Worm (Caenorhabditis elegans) whole organism, L2 larva: ENCODE measurements around the gene C35A5.4.
A peak's percentile ranks its signal among the peaks of the same experiment; 100 is the strongest.

Experiments used
- aly-2 ChIP-seq: fragments of 150-350 bp; optimal IDR thresholded peaks from 2 replicates; lab custom pipeline; 2014; ENCODE audit warnings: missing biosample characterization, missing genetic modification characterization
- ceh-82 ChIP-seq: fragments of 150-350 bp; optimal IDR thresholded peaks from 2 replicates; lab custom pipeline; 2014; ENCODE audit warnings: missing biosample characterization, missing genetic modification characterization
- dmd-4 ChIP-seq: sonication (generic microtip); optimal IDR thresholded peaks from 2 replicates; lab custom pipeline; 2017; ENCODE audit warnings: missing biosample characterization, missing genetic modification characterization
- elt-3 ChIP-seq: sonication (generic microtip); optimal IDR thresholded peaks from 2 replicates; lab custom pipeline; 2017; ENCODE audit warnings: missing biosample characterization, missing genetic modification characterization
- fos-1 ChIP-seq: fragments of 150-350 bp; optimal IDR thresholded peaks from 2 replicates; lab custom pipeline; 2014; ENCODE audit warnings: missing biosample characterization, missing genetic modification characterization
- lsy-2 ChIP-seq, 2 experiments: fragments of 150-350 bp in 1 of 2; sonication (generic microtip) in 1 of 2; optimal IDR thresholded peaks; 2 replicates each; lab custom pipeline; 2014 to 2017; ENCODE audit warnings: missing biosample characterization in 2 of 2, missing genetic modification characterization in 2 of 2
- sma-9 ChIP-seq, 2 experiments: fragments of 150-350 bp in 1 of 2; sonication (generic microtip) in 1 of 2; optimal IDR thresholded peaks; 2 replicates each; lab custom pipeline; 2014 to 2016; ENCODE audit warnings: missing genetic modification characterization in 2 of 2, mild to moderate bottlenecking in 1 of 2, missing biosample characterization in 1 of 2, missing compliant biosample characterization in 1 of 2, missing genetic modification reagents in 1 of 2, moderate library complexity in 1 of 2
- unc-39 ChIP-seq: fragments of 150-350 bp; optimal IDR thresholded peaks from 2 replicates; lab custom pipeline; 2014; ENCODE audit warnings: missing biosample characterization, missing genetic modification characterization
- unc-62 ChIP-seq: fragments of 150-350 bp; optimal IDR thresholded peaks from 2 replicates; lab custom pipeline; 2014; ENCODE audit warnings: missing biosample characterization, missing genetic modification reagents, missing genetic modification characterization

- TF ChIP-seq elt-3 (tag; lab: Kevin White, UChicago) (no peak), lsy-2 (tag; optimal IDR thresholded peaks at IDR 0.05; lab: Kevin White, UChicago) (peak in 1 of 2 experiments; percentile 57), aly-2 (no peak), unc-62 (GFP tag; lab: Kevin White, UChicago) (no peak), unc-39 (no peak), dmd-4 (tag; lab: Kevin White, UChicago) (no peak), sma-9 (GFP tag; optimal IDR thresholded peaks at IDR 0.05; lab: Kevin White, UChicago) (peak; percentile 61), sma-9 (tag; optimal IDR thresholded peaks at IDR 0.05; lab: Kevin White, UChicago) (no peak), fos-1 (tag; lab: Kevin White, UChicago) (no peak), ceh-82 (tag; lab: Kevin White, UChicago) (no peak)
These were observed 31.4 kb upstream of the C35A5.4 start for ce11 chrV:10465478-10465877.
